Fruit fly (Drosophila melanogaster) whole organism, embryonic: ENCODE measurements around the gene Rm62.
A peak's percentile ranks its signal among the peaks of the same experiment; 100 is the strongest.

Experiments
- CG10274 ChIP-seq: fragments of 200-800 bp; sonication (Bioruptor generic); optimal IDR thresholded peaks from 3 replicates; lab custom pipeline; 2017; ENCODE audit warnings: missing biosample characterization, mild to moderate bottlenecking, missing genetic modification characterization
- CG11695 ChIP-seq: fragments of 200-800 bp; sonication (Bioruptor generic); IDR thresholded peaks from 3 replicates; pipeline ENCODE4 v1.3.6; 2022; ENCODE audit warnings: missing biosample characterization, missing genetic modification characterization
- CG12155 ChIP-seq: fragments of 200-800 bp; sonication (Bioruptor generic); optimal IDR thresholded peaks from 3 replicates; lab custom pipeline; 2016; ENCODE audit warnings: missing biosample characterization, missing genetic modification characterization
- CG12769 ChIP-seq: fragments of 200-800 bp; sonication (Bioruptor generic); optimal IDR thresholded peaks from 2 replicates; lab custom pipeline; 2019; ENCODE audit warnings: missing biosample characterization, mild to moderate bottlenecking, missing genetic modification characterization, moderate library complexity
- CG15073 ChIP-seq: fragments of 200-800 bp; sonication (Bioruptor generic); optimal IDR thresholded peaks from 2 replicates; lab custom pipeline; 2016; ENCODE audit warnings: missing biosample characterization, missing genetic modification characterization
- CG1529 ChIP-seq: fragments of 200-800 bp; sonication (Bioruptor generic); optimal IDR thresholded peaks from 3 replicates; lab custom pipeline; 2018; ENCODE audit warnings: missing biosample characterization, missing genetic modification characterization
- CG1647 ChIP-seq: fragments of 200-800 bp; sonication (Bioruptor generic); optimal IDR thresholded peaks from 3 replicates; lab custom pipeline; 2016; ENCODE audit warnings: missing biosample characterization, missing genetic modification characterization
- CG2129 ChIP-seq: fragments of 200-800 bp; sonication (Bioruptor generic); IDR thresholded peaks from 2 replicates; pipeline ENCODE4 v1.3.6; 2022; ENCODE audit warnings: missing biosample characterization, missing genetic modification characterization; ENCODE audit not compliant: partially characterized antibody
- CG30403 ChIP-seq: fragments of 200-800 bp; sonication (Bioruptor generic); optimal IDR thresholded peaks from 3 replicates; lab custom pipeline; 2016; ENCODE audit warnings: missing biosample characterization, missing genetic modification characterization
- CG31224 ChIP-seq: fragments of 200-800 bp; sonication (Bioruptor generic); IDR thresholded peaks from 2 replicates; pipeline ENCODE4 v1.3.6; 2022; ENCODE audit warnings: missing biosample characterization, missing genetic modification characterization
- CG31365 ChIP-seq: fragments of 200-800 bp; sonication (Bioruptor generic); optimal IDR thresholded peaks from 2 replicates; lab custom pipeline; 2018; ENCODE audit warnings: missing biosample characterization, mild to moderate bottlenecking, missing genetic modification characterization
- CG3163 ChIP-seq: fragments of 200-800 bp; sonication (Bioruptor generic); optimal IDR thresholded peaks from 3 replicates; lab custom pipeline; 2016; ENCODE audit warnings: missing biosample characterization, missing genetic modification characterization
- CG34224 ChIP-seq: fragments of 200-800 bp; sonication (Bioruptor generic); IDR thresholded peaks from 3 replicates; pipeline ENCODE4 v1.3.6; 2022; ENCODE audit warnings: missing biosample characterization, missing genetic modification characterization; ENCODE audit not compliant: partially characterized antibody
- CG5953 ChIP-seq: fragments of 200-800 bp; sonication (Bioruptor generic); IDR thresholded peaks from 2 replicates; pipeline ENCODE4 v1.3.6; 2022; ENCODE audit warnings: missing biosample characterization, missing genetic modification characterization
- CG6813 ChIP-seq: fragments of 200-800 bp; sonication (Bioruptor generic); optimal IDR thresholded peaks from 2 replicates; lab custom pipeline; 2017; ENCODE audit warnings: missing biosample characterization, missing genetic modification characterization, mild to moderate bottlenecking, moderate library complexity, missing genetic modification reagents
- CG7357 ChIP-seq: fragments of 200-800 bp; sonication (Bioruptor generic); IDR thresholded peaks from 3 replicates; pipeline ENCODE4 v1.3.6; 2022; ENCODE audit warnings: missing biosample characterization, missing genetic modification characterization
- CG7928 ChIP-seq: fragments of 200-800 bp; sonication (Bioruptor generic); optimal IDR thresholded peaks from 2 replicates; lab custom pipeline; 2017; ENCODE audit warnings: missing biosample characterization, mild to moderate bottlenecking, missing genetic modification characterization
- CG9437 ChIP-seq: fragments of 200-800 bp; sonication (Bioruptor generic); optimal IDR thresholded peaks from 2 replicates; lab custom pipeline; 2018; ENCODE audit warnings: missing biosample characterization, mild to moderate bottlenecking, missing genetic modification characterization
- CG9797 ChIP-seq: fragments of 200-800 bp; sonication (Bioruptor generic); optimal IDR thresholded peaks from 3 replicates; lab custom pipeline; 2018; ENCODE audit warnings: missing biosample characterization, mild to moderate bottlenecking, missing genetic modification characterization
- CTCF ChIP-seq: fragments of 200-800 bp; sonication (Bioruptor generic); optimal IDR thresholded peaks from 2 replicates; lab custom pipeline; 2017; ENCODE audit warnings: missing biosample characterization, mild to moderate bottlenecking, missing genetic modification characterization, moderate library complexity
- CrebB ChIP-seq: fragments of 200-800 bp; sonication (Bioruptor generic); optimal IDR thresholded peaks from 3 replicates; lab custom pipeline; 2018; ENCODE audit warnings: missing biosample characterization, mild to moderate bottlenecking, missing genetic modification characterization
- D19A ChIP-seq: fragments of 200-800 bp; optimal IDR thresholded peaks from 3 replicates; lab custom pipeline; 2019; ENCODE audit warnings: missing biosample characterization, mild to moderate bottlenecking, missing genetic modification characterization, moderate library complexity
- Dip3 ChIP-seq: fragments of 200-800 bp; sonication (Bioruptor generic); optimal IDR thresholded peaks from 3 replicates; lab custom pipeline; 2016; ENCODE audit warnings: missing biosample characterization, missing genetic modification characterization
- Gug ChIP-seq: fragments of 200-800 bp; sonication (Bioruptor generic); IDR thresholded peaks from 4 replicates; pipeline ENCODE4 v1.3.6; 2022; ENCODE audit warnings: missing biosample characterization, missing genetic modification characterization
- H15 ChIP-seq: fragments of 200-800 bp; sonication (Bioruptor generic); IDR thresholded peaks from 3 replicates; pipeline ENCODE4 v1.3.6; 2022; ENCODE audit warnings: missing biosample characterization, missing genetic modification characterization
- Hr51 ChIP-seq, 2 experiments: fragments of 200-800 bp; sonication (Bioruptor generic); optimal IDR thresholded peaks; 2 replicates in 1 of 2; 3 replicates in 1 of 2; lab custom pipeline; 2016 to 2018; ENCODE audit warnings: missing biosample characterization in 2 of 2, missing genetic modification characterization in 2 of 2, mild to moderate bottlenecking in 1 of 2, moderate library complexity in 1 of 2
- Med ChIP-seq: fragments of 200-800 bp; sonication (Bioruptor generic); peaks from one replicate; lab custom pipeline; 2016; ENCODE audit warnings: missing biosample characterization, missing genetic modification characterization, mild to moderate bottlenecking, inconsistent platforms, moderate library complexity
- NFAT ChIP-seq: fragments of 200-800 bp; sonication (Bioruptor generic); IDR thresholded peaks from 2 replicates; pipeline ENCODE4 v1.3.6; 2022; ENCODE audit warnings: missing biosample characterization, missing genetic modification characterization
- Rx ChIP-seq: fragments of 200-800 bp; sonication (Bioruptor generic); IDR thresholded peaks from 2 replicates; pipeline ENCODE4 v1.3.6; 2022; ENCODE audit warnings: missing biosample characterization, missing genetic modification characterization
- YL-1 ChIP-seq: fragments of 200-800 bp; sonication (Bioruptor generic); optimal IDR thresholded peaks from 3 replicates; lab custom pipeline; 2017; ENCODE audit warnings: missing biosample characterization, mild to moderate bottlenecking, missing genetic modification characterization
- ash1 ChIP-seq: fragments of 200-800 bp; sonication (Bioruptor generic); optimal IDR thresholded peaks from 2 replicates; lab custom pipeline; 2018; ENCODE audit warnings: missing biosample characterization, mild to moderate bottlenecking, missing genetic modification characterization
- bbx ChIP-seq: fragments of 200-800 bp; sonication (Bioruptor generic); IDR thresholded peaks from 2 replicates; pipeline ENCODE4 v1.3.6; 2022; ENCODE audit warnings: missing biosample characterization, missing genetic modification characterization; ENCODE audit not compliant: partially characterized antibody
- bcd ChIP-seq: fragments of 200-800 bp; sonication (Bioruptor generic); optimal IDR thresholded peaks from 2 replicates; lab custom pipeline; 2017; ENCODE audit warnings: missing biosample characterization, mild to moderate bottlenecking, missing genetic modification characterization
- dati ChIP-seq: fragments of 200-800 bp; sonication (Bioruptor generic); IDR thresholded peaks from 2 replicates; pipeline ENCODE4 v1.3.6; 2022; ENCODE audit warnings: missing biosample characterization, missing genetic modification characterization
- dpn ChIP-seq, 2 experiments: fragments of 200-800 bp; sonication (Bioruptor generic); optimal IDR thresholded peaks; 3 replicates each; lab custom pipeline; 2016; ENCODE audit warnings: missing biosample characterization in 2 of 2, missing genetic modification characterization in 2 of 2
- emc ChIP-seq: fragments of 200-800 bp; sonication (Bioruptor generic); optimal IDR thresholded peaks from 2 replicates; lab custom pipeline; 2016; ENCODE audit warnings: missing biosample characterization, missing genetic modification characterization
- gcm ChIP-seq: fragments of 200-800 bp; sonication (Bioruptor generic); optimal IDR thresholded peaks from 2 replicates; lab custom pipeline; 2019; ENCODE audit warnings: missing biosample characterization, mild to moderate bottlenecking, missing genetic modification characterization, moderate library complexity
- grn ChIP-seq: fragments of 200-800 bp; sonication (Bioruptor generic); optimal IDR thresholded peaks from 3 replicates; lab custom pipeline; 2017; ENCODE audit warnings: missing biosample characterization, missing genetic modification characterization
- jumu ChIP-seq: fragments of 200-800 bp; sonication (Bioruptor generic); optimal IDR thresholded peaks from 3 replicates; lab custom pipeline; 2016; ENCODE audit warnings: missing biosample characterization, missing genetic modification characterization
- nmo ChIP-seq: fragments of 200-800 bp; sonication (Bioruptor generic); optimal IDR thresholded peaks from 2 replicates; lab custom pipeline; 2018; ENCODE audit warnings: missing biosample characterization, mild to moderate bottlenecking, missing genetic modification characterization, moderate library complexity
- prd ChIP-seq, 3 experiments: fragments of >200 bp in 2 of 3; fragments of 200-800 bp in 1 of 3; sonication (Bioruptor generic) in 1 of 3; optimal IDR thresholded peaks in 2 of 3; IDR thresholded peaks in 1 of 3; 2 replicates in 2 of 3; 3 replicates in 1 of 3; pipeline versions ENCODE4 v1.3.6 to Lab custom; 2017 to 2022; ENCODE audit warnings: missing biosample characterization in 1 of 3, missing genetic modification characterization in 1 of 3
- sim ChIP-seq: fragments of 200-800 bp; sonication (Bioruptor generic); IDR thresholded peaks from 2 replicates; pipeline ENCODE4 v1.3.6; 2022; ENCODE audit warnings: missing biosample characterization, missing genetic modification characterization
- so ChIP-seq: fragments of 200-800 bp; sonication (Bioruptor generic); IDR thresholded peaks from 3 replicates; pipeline ENCODE4 v1.3.6; 2022; ENCODE audit warnings: missing biosample characterization, missing genetic modification characterization
- sr ChIP-seq: fragments of 200-800 bp; sonication (Bioruptor generic); IDR thresholded peaks from 3 replicates; pipeline ENCODE4 v1.3.6; 2022; ENCODE audit warnings: missing biosample characterization, missing genetic modification characterization
- stwl ChIP-seq: fragments of 200-800 bp; sonication (Bioruptor generic); optimal IDR thresholded peaks from 3 replicates; lab custom pipeline; 2018; ENCODE audit warnings: missing biosample characterization, mild to moderate bottlenecking, missing genetic modification characterization, moderate library complexity
- sug ChIP-seq: fragments of 200-800 bp; optimal IDR thresholded peaks from 2 replicates; lab custom pipeline; 2019; ENCODE audit warnings: missing biosample characterization, mild to moderate bottlenecking, missing genetic modification characterization, moderate library complexity
- tx ChIP-seq: fragments of 200-800 bp; sonication (Bioruptor generic); optimal IDR thresholded peaks from 2 replicates; lab custom pipeline; 2016; ENCODE audit warnings: missing biosample characterization, missing genetic modification characterization
- vvl ChIP-seq: fragments of 200-800 bp; sonication (Bioruptor generic); IDR thresholded peaks from 2 replicates; pipeline ENCODE4 v1.3.6; 2022; ENCODE audit warnings: missing biosample characterization, missing genetic modification characterization
- wek ChIP-seq: fragments of 200-800 bp; sonication (Bioruptor generic); optimal IDR thresholded peaks from 3 replicates; lab custom pipeline; 2018; ENCODE audit warnings: missing biosample characterization, mild to moderate bottlenecking, missing genetic modification characterization, moderate library complexity
- wor ChIP-seq: fragments of 200-800 bp; sonication (Bioruptor generic); IDR thresholded peaks from 2 replicates; pipeline ENCODE4 v1.3.6; 2022; ENCODE audit warnings: missing biosample characterization, missing genetic modification characterization

The Rm62 gene

DNA sequence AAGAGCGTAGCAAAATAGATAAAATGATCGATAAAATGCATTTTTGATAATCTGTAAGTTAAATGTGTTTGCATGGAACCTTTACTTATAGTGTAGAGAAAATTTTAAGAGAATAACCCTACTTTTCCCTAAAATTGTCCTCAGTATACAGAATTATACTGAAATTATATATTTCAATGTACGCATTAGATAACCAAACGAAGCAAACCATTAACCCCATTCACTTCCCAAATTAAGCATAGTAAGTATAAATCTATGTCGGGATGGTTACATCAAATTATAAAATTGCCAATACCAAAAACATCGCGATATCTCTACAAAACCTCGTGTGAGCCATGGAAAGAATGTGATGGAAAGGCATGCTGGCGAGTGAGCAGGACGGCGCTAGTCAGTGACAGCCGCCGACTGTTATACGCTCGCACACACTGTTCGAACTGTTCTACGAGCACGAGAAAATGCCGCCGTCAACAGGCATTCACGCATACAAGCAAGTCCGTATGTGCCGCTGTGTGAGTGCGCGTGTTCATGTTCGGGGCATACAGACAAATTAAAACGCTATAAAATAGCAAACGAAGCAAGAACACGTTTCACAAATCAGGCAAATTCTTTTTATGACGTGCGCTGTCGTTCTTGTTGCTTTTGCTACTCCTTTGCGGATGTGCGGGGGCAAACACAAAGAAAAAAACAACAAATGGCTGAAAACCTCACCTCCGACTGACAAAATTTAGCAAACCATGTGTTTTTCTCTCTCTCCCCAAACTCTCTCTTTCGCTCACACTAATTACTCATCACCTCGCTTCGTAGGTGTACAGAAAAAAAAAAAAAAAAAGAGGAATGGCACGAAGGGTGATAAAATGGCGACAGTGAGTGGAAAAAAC, 1.0 kb downstream of the Rm62 start (continued):
- TF ChIP-seq stwl (tag; lab: Kevin White, UChicago) (peak; percentile 8), CG3163 (GFP tag; lab: Kevin White, UChicago) (no peak), dati (GFP tag; lab: Robert Waterston, UW) (no peak), CG12155 (no peak), NFAT (peak; percentile 60; the same call in 1 of the 2 replicates), CG7928 (GFP tag; lab: Kevin White, UChicago) (no peak), ash1 (no peak), bcd (no peak), nmo (GFP tag; lab: Kevin White, UChicago) (no peak), prd (optimal IDR thresholded peaks at IDR 0.05; lab: Kevin White, UChicago) (no peak), prd (GFP tag; IDR thresholded peaks at IDR 0.05; lab: Robert Waterston, UW) (no peak; the same call in 2 of the 3 replicates), sr (no peak), CG10274 (no peak), CG11695 (GFP tag; lab: Robert Waterston, UW) (no peak), CG31365 (tag; lab: Kevin White, UChicago) (no peak), YL-1 (GFP tag; lab: Kevin White, UChicago) (peak; percentile 76), CTCF (GFP tag; lab: Kevin White, UChicago) (no peak), Dip3 (GFP tag; lab: Kevin White, UChicago) (no peak), D19A (tag; lab: Kevin White, UChicago) (no peak), grn (GFP tag; lab: Kevin White, UChicago) (no peak), CG9797 (GFP tag; lab: Kevin White, UChicago) (no peak), CG2129 (GFP tag; lab: Robert Waterston, UW) (no peak), tx (GFP tag; lab: Kevin White, UChicago) (no peak), CG6813 (GFP tag; lab: Kevin White, UChicago) (no peak), wor (GFP tag; lab: Robert Waterston, UW) (no peak), CG15073 (GFP tag; lab: Kevin White, UChicago) (no peak), CG7357 (no peak), Hr51 (GFP tag; optimal IDR thresholded peaks at IDR 0.05; lab: Kevin White, UChicago) (no peak), CG34224 (peak; percentile 49; the same call in 2 of the 3 replicates), H15 (GFP tag; lab: Robert Waterston, UW) (no peak), Rx (GFP tag; lab: Robert Waterston, UW) (no peak), Med (GFP tag; lab: Kevin White, UChicago) (peak; percentile 80), wek (GFP tag; lab: Kevin White, UChicago) (no peak), sug (tag; lab: Kevin White, UChicago) (peak; percentile 50), CG30403 (GFP tag; lab: Kevin White, UChicago) (no peak), CG31224 (GFP tag; lab: Robert Waterston, UW) (no peak), CG1529 (no peak), emc (GFP tag; lab: Kevin White, UChicago) (no peak), sim (GFP tag; lab: Robert Waterston, UW) (no peak), jumu (GFP tag; lab: Kevin White, UChicago) (no peak), Gug (GFP tag; lab: Robert Waterston, UW) (no peak), CG1647 (GFP tag; lab: Kevin White, UChicago) (no peak), CG5953 (GFP tag; lab: Robert Waterston, UW) (no peak), gcm (GFP tag; lab: Kevin White, UChicago) (no peak), CG12769 (tag; lab: Kevin White, UChicago) (peak; percentile 55), bbx (GFP tag; lab: Robert Waterston, UW) (peak; percentile 40; the same call in 1 of the 2 replicates), dpn (GFP tag; optimal IDR thresholded peaks at IDR 0.05; lab: Kevin White, UChicago) (no peak), CrebB (tag; lab: Kevin White, UChicago) (no peak), vvl (peak; percentile 42), CG9437 (no peak), so (0 out of 3 replicates have a peak, but pooled peaks have one; percentile 29)
